Fruit fly (Drosophila melanogaster) whole organism, embryonic: ENCODE results near the gene CG9775.

Experiments used
- Atf-2 ChIP-seq: fragments of 200-800 bp; sonication (Bioruptor generic); optimal IDR thresholded peaks from 2 replicates; lab custom pipeline; 2016; ENCODE audit warnings: missing biosample characterization, missing genetic modification characterization
- Blimp-1 ChIP-seq: fragments of 200-800 bp; sonication (Bioruptor generic); optimal IDR thresholded peaks from 3 replicates; lab custom pipeline; 2018; ENCODE audit warnings: missing biosample characterization, missing genetic modification characterization, mild to moderate bottlenecking, moderate library complexity, missing genetic modification reagents
- CG10959 ChIP-seq: fragments of 200-800 bp; sonication (Bioruptor generic); IDR thresholded peaks from 2 replicates; pipeline ENCODE4 v1.3.6; 2022; ENCODE audit warnings: missing biosample characterization, missing genetic modification characterization
- CG11723 ChIP-seq: fragments of 200-800 bp; sonication (Bioruptor generic); optimal IDR thresholded peaks from 2 replicates; lab custom pipeline; 2017; ENCODE audit warnings: missing biosample characterization, mild to moderate bottlenecking, missing genetic modification characterization
- CG12071 ChIP-seq: fragments of 200-800 bp; sonication (Bioruptor generic); optimal IDR thresholded peaks from 3 replicates; lab custom pipeline; 2018; ENCODE audit warnings: missing biosample characterization, mild to moderate bottlenecking, missing genetic modification characterization
- CG14014 ChIP-seq: fragments of 200-800 bp; sonication (Bioruptor generic); IDR thresholded peaks from 2 replicates; pipeline ENCODE4 v1.3.6; 2022; ENCODE audit warnings: missing biosample characterization, missing genetic modification characterization
- CG14860 ChIP-seq: fragments of 200-800 bp; sonication (Bioruptor generic); IDR thresholded peaks from 3 replicates; pipeline ENCODE4 v1.3.6; 2022; ENCODE audit warnings: missing biosample characterization, missing genetic modification characterization; ENCODE audit not compliant: partially characterized antibody
- CG1647 ChIP-seq: fragments of 200-800 bp; sonication (Bioruptor generic); optimal IDR thresholded peaks from 3 replicates; lab custom pipeline; 2016; ENCODE audit warnings: missing biosample characterization, missing genetic modification characterization
- CG16813 ChIP-seq: fragments of 200-800 bp; sonication (Bioruptor generic); IDR thresholded peaks from 3 replicates; pipeline ENCODE4 v1.3.6; 2022; ENCODE audit warnings: missing biosample characterization, missing genetic modification characterization; ENCODE audit not compliant: partially characterized antibody
- CG17328 ChIP-seq: fragments of 200-800 bp; sonication (Bioruptor generic); IDR thresholded peaks from 2 replicates; pipeline ENCODE4 v1.3.6; 2022; ENCODE audit warnings: missing biosample characterization, missing genetic modification characterization
- CG1832 ChIP-seq: fragments of 200-800 bp; sonication (Bioruptor generic); optimal IDR thresholded peaks from 2 replicates; lab custom pipeline; 2017; ENCODE audit warnings: missing biosample characterization, mild to moderate bottlenecking, missing genetic modification characterization, inconsistent platforms
- CG3065 ChIP-seq: fragments of 200-800 bp; sonication (Bioruptor generic); optimal IDR thresholded peaks from 2 replicates; lab custom pipeline; 2016; ENCODE audit warnings: missing biosample characterization, missing genetic modification characterization
- CG34376 ChIP-seq: fragments of 200-800 bp; sonication (Bioruptor generic); optimal IDR thresholded peaks from 2 replicates; lab custom pipeline; 2018; ENCODE audit warnings: missing biosample characterization, mild to moderate bottlenecking, missing genetic modification characterization
- CG43689 ChIP-seq: fragments of 200-800 bp; sonication (Bioruptor generic); IDR thresholded peaks from 2 replicates; pipeline ENCODE4 v1.3.6; 2022; ENCODE audit warnings: missing biosample characterization, missing genetic modification characterization
- CG4730 ChIP-seq: fragments of 200-800 bp; sonication (Bioruptor generic); IDR thresholded peaks from 2 replicates; pipeline ENCODE4 v1.3.6; 2022; ENCODE audit warnings: missing biosample characterization, missing genetic modification characterization
- CG5245 ChIP-seq: fragments of 200-800 bp; sonication (Bioruptor generic); optimal IDR thresholded peaks from 3 replicates; lab custom pipeline; 2016; ENCODE audit warnings: missing biosample characterization, missing genetic modification characterization
- CG9437 ChIP-seq: fragments of 200-800 bp; sonication (Bioruptor generic); optimal IDR thresholded peaks from 2 replicates; lab custom pipeline; 2018; ENCODE audit warnings: missing biosample characterization, mild to moderate bottlenecking, missing genetic modification characterization
- CG9727 ChIP-seq: fragments of 200-800 bp; sonication (Bioruptor generic); optimal IDR thresholded peaks from 3 replicates; lab custom pipeline; 2017; ENCODE audit warnings: missing biosample characterization, mild to moderate bottlenecking, missing genetic modification characterization
- Dbx ChIP-seq: fragments of 200-800 bp; sonication (Bioruptor generic); IDR thresholded peaks from 3 replicates; pipeline ENCODE4 v1.3.6; 2022; ENCODE audit warnings: missing biosample characterization, missing genetic modification characterization
- Deaf1 ChIP-seq: fragments of 200-800 bp; optimal IDR thresholded peaks from 3 replicates; lab custom pipeline; 2019; ENCODE audit warnings: missing biosample characterization, mild to moderate bottlenecking, missing genetic modification characterization, moderate library complexity
- Doc2 ChIP-seq: fragments of 200-800 bp; sonication (Bioruptor generic); IDR thresholded peaks from 2 replicates; pipeline ENCODE4 v1.3.6; 2022; ENCODE audit warnings: missing biosample characterization, missing genetic modification characterization
- ERR ChIP-seq: fragments of 200-800 bp; sonication (Bioruptor generic); optimal IDR thresholded peaks from 2 replicates; lab custom pipeline; 2016; ENCODE audit warnings: missing biosample characterization, missing genetic modification characterization
- Elba2 ChIP-seq: fragments of 200-800 bp; sonication (Bioruptor generic); optimal IDR thresholded peaks from 3 replicates; lab custom pipeline; 2016; ENCODE audit warnings: missing biosample characterization, missing genetic modification characterization
- Gug ChIP-seq: fragments of 200-800 bp; sonication (Bioruptor generic); IDR thresholded peaks from 4 replicates; pipeline ENCODE4 v1.3.6; 2022; ENCODE audit warnings: missing biosample characterization, missing genetic modification characterization
- HLHmδ ChIP-seq: fragments of 200-800 bp; sonication (Bioruptor generic); optimal IDR thresholded peaks from 2 replicates; lab custom pipeline; 2018; ENCODE audit warnings: missing biosample characterization, mild to moderate bottlenecking, missing genetic modification characterization, moderate library complexity
- Hey ChIP-seq: fragments of 200-800 bp; sonication (Bioruptor generic); optimal IDR thresholded peaks from 3 replicates; lab custom pipeline; 2018; ENCODE audit warnings: missing biosample characterization, mild to moderate bottlenecking, missing genetic modification characterization
- HmgD ChIP-seq: fragments of 200-800 bp; sonication (Bioruptor generic); optimal IDR thresholded peaks from 3 replicates; lab custom pipeline; 2016; ENCODE audit warnings: missing biosample characterization, missing genetic modification characterization
- HmgZ ChIP-seq: fragments of 200-800 bp; sonication (Bioruptor generic); optimal IDR thresholded peaks from 2 replicates; lab custom pipeline; 2018; ENCODE audit warnings: missing biosample characterization, mild to moderate bottlenecking, missing genetic modification characterization
- NC2β ChIP-seq: fragments of 200-800 bp; sonication (Bioruptor generic); optimal IDR thresholded peaks from 2 replicates; lab custom pipeline; 2016; ENCODE audit warnings: missing biosample characterization, missing genetic modification characterization
- Neu2 ChIP-seq: fragments of 200-800 bp; sonication (Bioruptor generic); optimal IDR thresholded peaks from 3 replicates; lab custom pipeline; 2016; ENCODE audit warnings: missing biosample characterization, missing genetic modification characterization, borderline replicate concordance
- Nf-YB ChIP-seq: fragments of 200-800 bp; sonication (Bioruptor generic); optimal IDR thresholded peaks from 3 replicates; lab custom pipeline; 2019; ENCODE audit warnings: missing biosample characterization, mild to moderate bottlenecking, missing genetic modification characterization, moderate library complexity
- Oaz ChIP-seq: fragments of 200-800 bp; sonication (Bioruptor generic); IDR thresholded peaks from 2 replicates; pipeline ENCODE4 v1.3.6; 2022; ENCODE audit warnings: missing biosample characterization, missing genetic modification characterization
- Stat92E ChIP-seq, 3 experiments: fragments of >200 bp in 2 of 3; fragments of 200-800 bp in 1 of 3; sonication (Bioruptor generic) in 1 of 3; optimal IDR thresholded peaks; 2 replicates each; lab custom pipeline; 2017 to 2019; ENCODE audit warnings: missing biosample characterization in 3 of 3, missing genetic modification characterization in 3 of 3, mild to moderate bottlenecking in 1 of 3, moderate library complexity in 1 of 3
- Taf1 ChIP-seq: fragments of 200-800 bp; sonication (Bioruptor generic); IDR thresholded peaks from 2 replicates; pipeline ENCODE4 v1.3.6; 2022; ENCODE audit warnings: missing biosample characterization, missing genetic modification characterization
- Trl ChIP-seq, 3 experiments: fragments of >200 bp in 2 of 3; fragments of 200-800 bp in 1 of 3; sonication (Bioruptor generic) in 1 of 3; optimal IDR thresholded peaks; 2 replicates in 1 of 3; 3 replicates in 2 of 3; lab custom pipeline; 2016 to 2017; ENCODE audit warnings: missing biosample characterization in 1 of 3, missing genetic modification characterization in 1 of 3
- ab ChIP-seq: fragments of 200-800 bp; sonication (Bioruptor generic); optimal IDR thresholded peaks from 2 replicates; lab custom pipeline; 2016; ENCODE audit warnings: missing biosample characterization, missing genetic modification characterization
- abd-A ChIP-seq: fragments of 200-800 bp; sonication (Bioruptor generic); optimal IDR thresholded peaks from 3 replicates; lab custom pipeline; 2019; ENCODE audit warnings: missing biosample characterization, mild to moderate bottlenecking, missing genetic modification characterization, moderate library complexity
- bigmax ChIP-seq: fragments of 200-800 bp; sonication (Bioruptor generic); optimal IDR thresholded peaks from 2 replicates; lab custom pipeline; 2018; ENCODE audit warnings: missing biosample characterization, mild to moderate bottlenecking, missing genetic modification characterization
- cas ChIP-seq: fragments of 200-800 bp; sonication (Bioruptor generic); IDR thresholded peaks from 2 replicates; pipeline ENCODE4 v1.3.6; 2022; ENCODE audit warnings: missing biosample characterization, missing genetic modification characterization
- chm ChIP-seq: fragments of 200-800 bp; sonication (Bioruptor generic); IDR thresholded peaks from 2 replicates; pipeline ENCODE4 v1.3.6; 2022; ENCODE audit warnings: missing biosample characterization, missing genetic modification characterization
- exex ChIP-seq: fragments of 200-800 bp; sonication (Bioruptor generic); optimal IDR thresholded peaks from 4 replicates; lab custom pipeline; 2018; ENCODE audit warnings: missing biosample characterization, mild to moderate bottlenecking, missing genetic modification characterization, moderate library complexity
- grau ChIP-seq: fragments of 200-800 bp; optimal IDR thresholded peaks from 3 replicates; lab custom pipeline; 2019; ENCODE audit warnings: missing biosample characterization, mild to moderate bottlenecking, missing genetic modification characterization, moderate library complexity
- lilli ChIP-seq: fragments of 200-800 bp; sonication (Bioruptor generic); optimal IDR thresholded peaks from 3 replicates; lab custom pipeline; 2016; ENCODE audit warnings: missing biosample characterization, missing genetic modification characterization
- mam ChIP-seq: fragments of 200-800 bp; sonication (Bioruptor generic); optimal IDR thresholded peaks from 3 replicates; lab custom pipeline; 2016; ENCODE audit warnings: missing biosample characterization, missing genetic modification characterization
- pan ChIP-seq, 4 experiments: fragments of >200 bp in 3 of 4; fragments of 200-800 bp in 1 of 4; sonication (Bioruptor generic) in 1 of 4; optimal IDR thresholded peaks in 3 of 4; IDR thresholded peaks in 1 of 4; 2 replicates each; pipeline versions ENCODE4 v1.3.6 to Lab custom; 2017 to 2022; ENCODE audit warnings: missing biosample characterization in 2 of 4, missing genetic modification characterization in 2 of 4, mixed read lengths in 1 of 4
- sc ChIP-seq, 3 experiments: fragments of >200 bp in 2 of 3; fragments of 200-800 bp in 1 of 3; sonication (Bioruptor generic) in 1 of 3; optimal IDR thresholded peaks; 2 replicates in 2 of 3; 3 replicates in 1 of 3; lab custom pipeline; 2017; ENCODE audit warnings: mild to moderate bottlenecking in 1 of 3, missing biosample characterization in 1 of 3, missing genetic modification characterization in 1 of 3, missing genetic modification reagents in 1 of 3
- shn ChIP-seq: fragments of 200-800 bp; sonication (Bioruptor generic); optimal IDR thresholded peaks from 3 replicates; lab custom pipeline; 2016; ENCODE audit warnings: missing biosample characterization, missing genetic modification characterization
- unpg ChIP-seq: fragments of 200-800 bp; sonication (Bioruptor generic); optimal IDR thresholded peaks from 3 replicates; lab custom pipeline; 2018; ENCODE audit warnings: missing biosample characterization, mild to moderate bottlenecking, missing genetic modification characterization, moderate library complexity
- usp ChIP-seq: fragments of >200 bp; optimal IDR thresholded peaks from 2 replicates; lab custom pipeline; 2017; ENCODE audit warnings: missing biosample characterization, missing genetic modification characterization
- zfh1 ChIP-seq: fragments of 200-800 bp; sonication (Bioruptor generic); IDR thresholded peaks from 3 replicates; pipeline ENCODE4 v1.3.6; 2022; ENCODE audit warnings: missing biosample characterization, missing genetic modification characterization

The CG9775 gene

DNA sequence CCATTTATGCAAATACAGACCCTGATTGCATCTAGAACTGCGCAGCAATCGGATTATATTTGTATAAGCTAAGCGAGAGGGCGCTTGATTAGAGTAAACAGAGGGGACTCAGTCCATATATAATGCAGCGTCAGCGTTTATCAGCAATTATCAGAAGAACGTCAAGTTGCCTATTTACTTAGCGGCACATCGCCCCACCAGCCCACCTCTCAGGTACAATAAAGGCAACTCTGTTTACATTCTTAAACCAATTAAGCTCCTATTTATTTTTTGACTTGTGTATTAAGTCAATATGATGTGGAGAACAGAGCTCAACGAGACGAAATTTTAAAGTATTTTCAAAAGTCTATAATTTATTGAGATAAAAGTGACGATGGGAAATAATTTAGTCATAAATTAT lies 23.3 kb upstream of the CG9775 start (continued):
- TF ChIP-seq pan (optimal IDR thresholded peaks at IDR 0.05; lab: Kevin White, UChicago) (no peak), pan (GFP tag; optimal IDR thresholded peaks at IDR 0.05 in 1 of 2, IDR thresholded peaks at IDR 0.05 in 1 of 2) (peak in 1 of 2 experiments; percentile 68), abd-A (tag; lab: Kevin White, UChicago) (no peak), Neu2 (GFP tag; lab: Kevin White, UChicago) (no peak), exex (peak; percentile 75), Taf1 (no peak), Gug (GFP tag; lab: Robert Waterston, UW) (no peak), Hey (no peak), Nf-YB (GFP tag; lab: Kevin White, UChicago) (no peak), CG9437 (GFP tag; lab: Kevin White, UChicago) (no peak), Atf-2 (GFP tag; lab: Kevin White, UChicago) (no peak), lilli (GFP tag; lab: Kevin White, UChicago) (no peak), CG14860 (GFP tag; lab: Robert Waterston, UW) (no peak), sc (optimal IDR thresholded peaks at IDR 0.05; lab: Kevin White, UChicago) (no peak), sc (GFP tag; optimal IDR thresholded peaks at IDR 0.05; lab: Kevin White, UChicago) (peak; percentile 80), CG16813 (no peak), CG11723 (GFP tag; lab: Kevin White, UChicago) (no peak), HLHmδ (GFP tag; lab: Kevin White, UChicago) (peak; percentile 83), Doc2 (no peak), Elba2 (no peak), grau (no peak), mam (GFP tag; lab: Kevin White, UChicago) (peak; percentile 62), Trl (optimal IDR thresholded peaks at IDR 0.05; lab: Kevin White, UChicago) (no peak), Trl (GFP tag; optimal IDR thresholded peaks at IDR 0.05; lab: Kevin White, UChicago) (peak; percentile 82), Blimp-1 (GFP tag; lab: Kevin White, UChicago) (peak; percentile 93), CG10959 (GFP tag; lab: Robert Waterston, UW) (peak; percentile 74), CG5245 (peak; percentile 73), NC2β (GFP tag; lab: Kevin White, UChicago) (peak; percentile 92), CG1832 (GFP tag; lab: Kevin White, UChicago) (no peak), CG3065 (no peak), CG34376 (GFP tag; lab: Kevin White, UChicago) (peak; percentile 48), CG17328 (GFP tag; lab: Robert Waterston, UW) (no peak), CG14014 (GFP tag; lab: Robert Waterston, UW) (peak; percentile 63; the same call in 1 of the 2 replicates), HmgD (GFP tag; lab: Kevin White, UChicago) (peak; percentile 26), Dbx (GFP tag; lab: Robert Waterston, UW) (peak; percentile 77), CG1647 (GFP tag; lab: Kevin White, UChicago) (peak; percentile 88), Deaf1 (no peak), cas (GFP tag; lab: Robert Waterston, UW) (no peak), Oaz (no peak), HmgZ (no peak), unpg (GFP tag; lab: Kevin White, UChicago) (peak; percentile 78), chm (GFP tag; lab: Robert Waterston, UW) (peak; percentile 56), shn (GFP tag; lab: Kevin White, UChicago) (no peak), CG9727 (GFP tag; lab: Kevin White, UChicago) (peak; percentile 79), Stat92E (GFP tag; optimal IDR thresholded peaks at IDR 0.05; lab: Kevin White, UChicago) (no peak), CG43689 (GFP tag; lab: Robert Waterston, UW) (no peak), CG12071 (GFP tag; lab: Kevin White, UChicago) (peak; percentile 90), bigmax (GFP tag; lab: Kevin White, UChicago) (peak; percentile 26), ab (no peak), CG4730 (no peak), usp (GFP tag; lab: Kevin White, UChicago) (no peak), ERR (GFP tag; lab: Kevin White, UChicago) (no peak), zfh1 (peak; percentile 91)
